Worm (Caenorhabditis elegans) whole organism, L2 larva: ENCODE data around the gene rbr-2.

Experiments used
- C34F6.9 ChIP-seq: fragments of 150-350 bp; optimal IDR thresholded peaks from 2 replicates; lab custom pipeline; 2014; ENCODE audit warnings: missing biosample characterization, missing genetic modification characterization
- R02D3.7 ChIP-seq: fragments of 150-350 bp; optimal IDR thresholded peaks from 2 replicates; lab custom pipeline; 2014; ENCODE audit warnings: missing biosample characterization, missing genetic modification characterization
- ama-1 ChIP-seq: fragments of 150-350 bp; optimal IDR thresholded peaks from 2 replicates; lab custom pipeline; 2018; ENCODE audit warnings: inconsistent platforms
- blmp-1 ChIP-seq: sonication (generic microtip); optimal IDR thresholded peaks from 2 replicates; lab custom pipeline; 2017; ENCODE audit warnings: missing genetic modification characterization, mild to moderate bottlenecking, missing compliant biosample characterization, antibody characterized with exemption, moderate library complexity; ENCODE audit not compliant: insufficient read depth
- gmeb-1 ChIP-seq: fragments of 150-350 bp; optimal IDR thresholded peaks from 2 replicates; lab custom pipeline; 2014; ENCODE audit warnings: missing biosample characterization, missing genetic modification characterization
- mab-5 ChIP-seq: fragments of 150-350 bp; optimal IDR thresholded peaks from 2 replicates; lab custom pipeline; 2014; ENCODE audit warnings: missing biosample characterization, missing genetic modification characterization
- nhr-11 ChIP-seq: fragments of 150-350 bp; optimal IDR thresholded peaks from 2 replicates; lab custom pipeline; 2014; ENCODE audit warnings: missing biosample characterization, missing genetic modification characterization
- nhr-12 ChIP-seq: fragments of 150-350 bp; optimal IDR thresholded peaks from 2 replicates; lab custom pipeline; 2014; ENCODE audit warnings: missing biosample characterization, missing genetic modification characterization
- nhr-237 ChIP-seq: fragments of 150-350 bp; optimal IDR thresholded peaks from 2 replicates; lab custom pipeline; 2014; ENCODE audit warnings: missing biosample characterization, missing genetic modification characterization
- nhr-77 ChIP-seq: fragments of 150-350 bp; optimal IDR thresholded peaks from 2 replicates; lab custom pipeline; 2014; ENCODE audit warnings: missing biosample characterization, missing genetic modification characterization
- snpc-4 ChIP-seq: fragments of 150-350 bp; optimal IDR thresholded peaks from 2 replicates; lab custom pipeline; 2014; ENCODE audit warnings: missing biosample characterization, missing genetic modification characterization
- ztf-11 ChIP-seq: sonication (generic microtip); optimal IDR thresholded peaks from 2 replicates; lab custom pipeline; 2017; ENCODE audit warnings: missing biosample characterization, missing genetic modification characterization
- ztf-4 ChIP-seq: fragments of 150-350 bp; optimal IDR thresholded peaks from 2 replicates; lab custom pipeline; 2014; ENCODE audit warnings: missing biosample characterization, missing genetic modification characterization

ce11 chrIV:10915388-10915787 is 4.5 kb upstream of the rbr-2 start, which contains the start of gene ZK593.3:
- no peak for TF ChIP-seq snpc-4
- no peak for TF ChIP-seq mab-5
- TF ChIP-seq nhr-12 (tag; lab: Kevin White, UChicago): no peak
- TF ChIP-seq gmeb-1: no peak
- no peak for TF ChIP-seq nhr-237 (tag; lab: Kevin White, UChicago)
- no peak for TF ChIP-seq C34F6.9 (tag; lab: Kevin White, UChicago)
- TF ChIP-seq nhr-11 (tag; lab: Kevin White, UChicago): no peak
- TF ChIP-seq ama-1 (lab: Kevin White, UChicago): no peak
- no peak for TF ChIP-seq R02D3.7 (tag; lab: Kevin White, UChicago)
- no peak for TF ChIP-seq blmp-1 (tag; lab: Kevin White, UChicago)
- no peak for TF ChIP-seq ztf-4 (tag; lab: Kevin White, UChicago)
- no peak for TF ChIP-seq nhr-77
- TF ChIP-seq ztf-11 (tag; lab: Kevin White, UChicago): no peak
